Fruit fly (Drosophila melanogaster) whole organism, embryonic: ENCODE results near the gene CG6000.

Experiments used
- Atf-2 ChIP-seq: fragments of 200-800 bp; sonication (Bioruptor generic); optimal IDR thresholded peaks from 2 replicates; lab custom pipeline; 2016; ENCODE audit warnings: missing biosample characterization, missing genetic modification characterization
- Atf3 ChIP-seq: fragments of 200-800 bp; sonication (Bioruptor generic); optimal IDR thresholded peaks from 3 replicates; lab custom pipeline; 2016; ENCODE audit warnings: missing biosample characterization, missing genetic modification characterization
- B-H2 ChIP-seq: fragments of 200-800 bp; sonication (Bioruptor generic); optimal IDR thresholded peaks from 2 replicates; lab custom pipeline; 2018; ENCODE audit warnings: missing biosample characterization, mild to moderate bottlenecking, missing genetic modification characterization
- BtbVII ChIP-seq: fragments of 200-800 bp; sonication (Bioruptor generic); optimal IDR thresholded peaks from 3 replicates; lab custom pipeline; 2017; ENCODE audit warnings: missing biosample characterization, mild to moderate bottlenecking, missing genetic modification characterization
- CG10147 ChIP-seq: fragments of 200-800 bp; sonication (Bioruptor generic); optimal IDR thresholded peaks from 2 replicates; lab custom pipeline; 2019; ENCODE audit warnings: missing biosample characterization, mild to moderate bottlenecking, missing genetic modification characterization, moderate library complexity
- CG10431 ChIP-seq: fragments of 200-800 bp; sonication (Bioruptor generic); optimal IDR thresholded peaks from 3 replicates; lab custom pipeline; 2018; ENCODE audit warnings: missing biosample characterization, mild to moderate bottlenecking, missing genetic modification characterization
- CG10959 ChIP-seq: fragments of 200-800 bp; sonication (Bioruptor generic); IDR thresholded peaks from 2 replicates; pipeline ENCODE4 v1.3.6; 2022; ENCODE audit warnings: missing biosample characterization, missing genetic modification characterization
- CG12236 ChIP-seq: fragments of 200-800 bp; sonication (Bioruptor generic); optimal IDR thresholded peaks from 2 replicates; lab custom pipeline; 2016; ENCODE audit warnings: missing biosample characterization, missing genetic modification characterization
- CG12391 ChIP-seq: fragments of 200-800 bp; sonication (Bioruptor generic); optimal IDR thresholded peaks from 3 replicates; lab custom pipeline; 2018; ENCODE audit warnings: missing biosample characterization, mild to moderate bottlenecking, missing genetic modification characterization, moderate library complexity
- CG13775 ChIP-seq: fragments of 200-800 bp; sonication (Bioruptor generic); optimal IDR thresholded peaks from 3 replicates; lab custom pipeline; 2017; ENCODE audit warnings: missing biosample characterization, mild to moderate bottlenecking, missing genetic modification characterization
- CG15696 ChIP-seq: fragments of 200-800 bp; sonication (Bioruptor generic); optimal IDR thresholded peaks from 2 replicates; lab custom pipeline; 2019; ENCODE audit warnings: missing biosample characterization, mild to moderate bottlenecking, missing genetic modification characterization, moderate library complexity
- CG16863 ChIP-seq: fragments of 200-800 bp; sonication (Bioruptor generic); optimal IDR thresholded peaks from 3 replicates; lab custom pipeline; 2016; ENCODE audit warnings: missing biosample characterization, missing genetic modification characterization
- CG17361 ChIP-seq: fragments of 200-800 bp; sonication (Bioruptor generic); IDR thresholded peaks from 3 replicates; pipeline ENCODE4 v1.3.6; 2022; ENCODE audit warnings: missing biosample characterization, missing genetic modification characterization
- CG17568 ChIP-seq: fragments of 200-800 bp; sonication (Bioruptor generic); optimal IDR thresholded peaks from 2 replicates; lab custom pipeline; 2018; ENCODE audit warnings: missing biosample characterization, mild to moderate bottlenecking, missing genetic modification characterization, moderate library complexity
- CG17802 ChIP-seq: fragments of 200-800 bp; sonication (Bioruptor generic); optimal IDR thresholded peaks from 2 replicates; lab custom pipeline; 2018; ENCODE audit warnings: missing biosample characterization, mild to moderate bottlenecking, missing genetic modification characterization, moderate library complexity
- CG1792 ChIP-seq: fragments of 200-800 bp; sonication (Bioruptor generic); optimal IDR thresholded peaks from 2 replicates; lab custom pipeline; 2016; ENCODE audit warnings: missing biosample characterization, missing genetic modification characterization
- CG18476 ChIP-seq: fragments of 200-800 bp; sonication (Bioruptor generic); optimal IDR thresholded peaks from 2 replicates; lab custom pipeline; 2016; ENCODE audit warnings: missing biosample characterization, mild to moderate bottlenecking, missing genetic modification characterization
- CG32532 ChIP-seq: fragments of 200-800 bp; sonication (Bioruptor generic); IDR thresholded peaks from 2 replicates; pipeline ENCODE4 v1.3.6; 2022; ENCODE audit warnings: missing biosample characterization, missing genetic modification characterization
- CG4707 ChIP-seq: fragments of 200-800 bp; sonication (Bioruptor generic); optimal IDR thresholded peaks from 2 replicates; lab custom pipeline; 2018; ENCODE audit warnings: missing biosample characterization, mild to moderate bottlenecking, missing genetic modification characterization, moderate library complexity
- CG5953 ChIP-seq: fragments of 200-800 bp; sonication (Bioruptor generic); IDR thresholded peaks from 2 replicates; pipeline ENCODE4 v1.3.6; 2022; ENCODE audit warnings: missing biosample characterization, missing genetic modification characterization
- CG6813 ChIP-seq: fragments of 200-800 bp; sonication (Bioruptor generic); optimal IDR thresholded peaks from 2 replicates; lab custom pipeline; 2017; ENCODE audit warnings: missing biosample characterization, missing genetic modification characterization, mild to moderate bottlenecking, moderate library complexity, missing genetic modification reagents
- CG7556 ChIP-seq: fragments of 200-800 bp; sonication (Bioruptor generic); optimal IDR thresholded peaks from 2 replicates; lab custom pipeline; 2017; ENCODE audit warnings: missing biosample characterization, mild to moderate bottlenecking, missing genetic modification characterization
- CG7928 ChIP-seq: fragments of 200-800 bp; sonication (Bioruptor generic); optimal IDR thresholded peaks from 2 replicates; lab custom pipeline; 2017; ENCODE audit warnings: missing biosample characterization, mild to moderate bottlenecking, missing genetic modification characterization
- Camta ChIP-seq: fragments of 200-800 bp; sonication (Bioruptor generic); optimal IDR thresholded peaks from 2 replicates; lab custom pipeline; 2016; ENCODE audit warnings: missing biosample characterization, missing genetic modification characterization
- Dek ChIP-seq: fragments of 200-800 bp; sonication (Bioruptor generic); optimal IDR thresholded peaks from 3 replicates; lab custom pipeline; 2019; ENCODE audit warnings: missing biosample characterization, mild to moderate bottlenecking, missing genetic modification characterization, moderate library complexity
- Doc2 ChIP-seq: fragments of 200-800 bp; sonication (Bioruptor generic); IDR thresholded peaks from 2 replicates; pipeline ENCODE4 v1.3.6; 2022; ENCODE audit warnings: missing biosample characterization, missing genetic modification characterization
- E2f2 ChIP-seq: fragments of 200-800 bp; sonication (Bioruptor generic); IDR thresholded peaks from 2 replicates; pipeline ENCODE4 v1.3.6; 2022; ENCODE audit warnings: missing biosample characterization, missing genetic modification characterization
- ERR ChIP-seq: fragments of 200-800 bp; sonication (Bioruptor generic); optimal IDR thresholded peaks from 2 replicates; lab custom pipeline; 2016; ENCODE audit warnings: missing biosample characterization, missing genetic modification characterization
- Fer1 ChIP-seq: fragments of 200-800 bp; sonication (Bioruptor generic); optimal IDR thresholded peaks from 2 replicates; lab custom pipeline; 2017; ENCODE audit warnings: missing biosample characterization, mild to moderate bottlenecking, missing genetic modification characterization
- Hmr ChIP-seq: fragments of 200-800 bp; sonication (Bioruptor generic); optimal IDR thresholded peaks from 3 replicates; lab custom pipeline; 2017; ENCODE audit warnings: mild to moderate bottlenecking, missing biosample characterization, missing genetic modification reagents, missing genetic modification characterization
- Neu2 ChIP-seq: fragments of 200-800 bp; sonication (Bioruptor generic); optimal IDR thresholded peaks from 3 replicates; lab custom pipeline; 2016; ENCODE audit warnings: missing biosample characterization, missing genetic modification characterization, borderline replicate concordance
- Stat92E ChIP-seq, 3 experiments: fragments of >200 bp in 2 of 3; fragments of 200-800 bp in 1 of 3; sonication (Bioruptor generic) in 1 of 3; optimal IDR thresholded peaks; 2 replicates each; lab custom pipeline; 2017 to 2019; ENCODE audit warnings: missing biosample characterization in 3 of 3, missing genetic modification characterization in 3 of 3, mild to moderate bottlenecking in 1 of 3, moderate library complexity in 1 of 3
- Xrp1 ChIP-seq: fragments of 200-800 bp; sonication (Bioruptor generic); IDR thresholded peaks from 2 replicates; pipeline ENCODE4 v1.3.6; 2022; ENCODE audit warnings: missing biosample characterization, missing genetic modification characterization
- ase ChIP-seq: fragments of 200-800 bp; sonication (Bioruptor generic); IDR thresholded peaks from 3 replicates; pipeline ENCODE4 v1.3.6; 2022; ENCODE audit warnings: missing biosample characterization, missing genetic modification characterization
- ash1 ChIP-seq: fragments of 200-800 bp; sonication (Bioruptor generic); optimal IDR thresholded peaks from 2 replicates; lab custom pipeline; 2018; ENCODE audit warnings: missing biosample characterization, mild to moderate bottlenecking, missing genetic modification characterization
- corto ChIP-seq: fragments of 200-800 bp; sonication (Bioruptor generic); optimal IDR thresholded peaks from 2 replicates; lab custom pipeline; 2016; ENCODE audit warnings: missing biosample characterization, mild to moderate bottlenecking, missing genetic modification characterization, moderate library complexity
- cwo ChIP-seq: fragments of 200-800 bp; sonication (Bioruptor generic); optimal IDR thresholded peaks from 3 replicates; lab custom pipeline; 2017; ENCODE audit warnings: missing biosample characterization, missing genetic modification characterization, mild to moderate bottlenecking, moderate library complexity, missing genetic modification reagents
- da ChIP-seq: fragments of 200-800 bp; sonication (Bioruptor generic); optimal IDR thresholded peaks from 2 replicates; lab custom pipeline; 2016; ENCODE audit warnings: missing biosample characterization, missing genetic modification characterization
- dati ChIP-seq: fragments of 200-800 bp; sonication (Bioruptor generic); IDR thresholded peaks from 2 replicates; pipeline ENCODE4 v1.3.6; 2022; ENCODE audit warnings: missing biosample characterization, missing genetic modification characterization
- ems ChIP-seq: fragments of 200-800 bp; sonication (Bioruptor generic); optimal IDR thresholded peaks from 3 replicates; lab custom pipeline; 2016; ENCODE audit warnings: missing biosample characterization, missing genetic modification characterization
- fd102C ChIP-seq: fragments of 200-800 bp; sonication (Bioruptor generic); optimal IDR thresholded peaks from 2 replicates; lab custom pipeline; 2018; ENCODE audit warnings: missing biosample characterization, mild to moderate bottlenecking, missing genetic modification characterization, moderate library complexity
- grn ChIP-seq: fragments of 200-800 bp; sonication (Bioruptor generic); optimal IDR thresholded peaks from 3 replicates; lab custom pipeline; 2017; ENCODE audit warnings: missing biosample characterization, missing genetic modification characterization
- gsb-n ChIP-seq: fragments of 200-800 bp; sonication (Bioruptor generic); optimal IDR thresholded peaks from 3 replicates; lab custom pipeline; 2018; ENCODE audit warnings: missing biosample characterization, mild to moderate bottlenecking, missing genetic modification characterization
- nom ChIP-seq: fragments of 200-800 bp; sonication (Bioruptor generic); optimal IDR thresholded peaks from 2 replicates; lab custom pipeline; 2017; ENCODE audit warnings: missing biosample characterization, missing genetic modification characterization, mild to moderate bottlenecking, moderate library complexity, missing genetic modification reagents
- sim ChIP-seq: fragments of 200-800 bp; sonication (Bioruptor generic); IDR thresholded peaks from 2 replicates; pipeline ENCODE4 v1.3.6; 2022; ENCODE audit warnings: missing biosample characterization, missing genetic modification characterization
- slp2 ChIP-seq: fragments of 200-800 bp; sonication (Bioruptor generic); optimal IDR thresholded peaks from 2 replicates; lab custom pipeline; 2016; ENCODE audit warnings: missing biosample characterization, missing genetic modification characterization
- sob ChIP-seq: fragments of 200-800 bp; sonication (Bioruptor generic); IDR thresholded peaks from 2 replicates; pipeline ENCODE4 v1.3.6; 2022; ENCODE audit warnings: missing biosample characterization, missing genetic modification characterization
- tin ChIP-seq: fragments of 200-800 bp; sonication (Bioruptor generic); optimal IDR thresholded peaks from 3 replicates; lab custom pipeline; 2016; ENCODE audit warnings: missing biosample characterization, missing genetic modification characterization
- zfh1 ChIP-seq: fragments of 200-800 bp; sonication (Bioruptor generic); IDR thresholded peaks from 3 replicates; pipeline ENCODE4 v1.3.6; 2022; ENCODE audit warnings: missing biosample characterization, missing genetic modification characterization

The CG6000 gene

dm6 chr3R:24037538-24038265 is 16.5 kb upstream of the CG6000 start, which contains the start of gene spas (continued):
- TF ChIP-seq Dek (tag; lab: Kevin White, UChicago) (peak; percentile 40), E2f2 (GFP tag; lab: Robert Waterston, UW) (peak; percentile 61), ERR (GFP tag; lab: Kevin White, UChicago) (peak; percentile 13), ems (GFP tag; lab: Kevin White, UChicago) (peak; percentile 57), slp2 (GFP tag; lab: Kevin White, UChicago) (peak; percentile 80), CG5953 (GFP tag; lab: Robert Waterston, UW) (peak; percentile 45; the same call in 1 of the 2 replicates), CG10147 (GFP tag; lab: Kevin White, UChicago) (no peak), CG12236 (GFP tag; lab: Kevin White, UChicago) (no peak), gsb-n (tag; lab: Kevin White, UChicago) (no peak), corto (no peak), CG4707 (GFP tag; lab: Kevin White, UChicago) (no peak), CG12391 (tag; lab: Kevin White, UChicago) (peak; percentile 81), CG1792 (peak; percentile 22), Hmr (GFP tag; lab: Kevin White, UChicago) (peak; percentile 71), CG10959 (GFP tag; lab: Robert Waterston, UW) (peak; percentile 61), BtbVII (no peak), CG15696 (tag; lab: Kevin White, UChicago) (peak; percentile 67), grn (GFP tag; lab: Kevin White, UChicago) (no peak), B-H2 (GFP tag; lab: Kevin White, UChicago) (peak; percentile 29), Stat92E (GFP tag; optimal IDR thresholded peaks at IDR 0.05; lab: Kevin White, UChicago) (no peak), CG7928 (GFP tag; lab: Kevin White, UChicago) (peak; percentile 90), Atf-2 (GFP tag; lab: Kevin White, UChicago) (peak; percentile 59), CG16863 (peak; percentile 77), CG13775 (peak; percentile 87), Xrp1 (GFP tag; lab: Robert Waterston, UW) (peak; percentile 79), Doc2 (GFP tag; lab: Robert Waterston, UW) (no peak), CG7556 (GFP tag; lab: Kevin White, UChicago) (peak; percentile 49), nom (GFP tag; lab: Kevin White, UChicago) (no peak), ash1 (GFP tag; lab: Kevin White, UChicago) (no peak), Camta (GFP tag; lab: Kevin White, UChicago) (peak; percentile 16), dati (GFP tag; lab: Robert Waterston, UW) (peak; percentile 23; the same call in 1 of the 2 replicates), cwo (no peak), da (GFP tag; lab: Kevin White, UChicago) (peak; percentile 65), tin (GFP tag; lab: Kevin White, UChicago) (peak; percentile 72), CG17802 (tag; lab: Kevin White, UChicago) (peak; percentile 29), CG17568 (GFP tag; lab: Kevin White, UChicago) (no peak), CG10431 (no peak), Fer1 (GFP tag; lab: Kevin White, UChicago) (no peak), CG32532 (GFP tag; lab: Robert Waterston, UW) (peak; percentile 76), fd102C (GFP tag; lab: Kevin White, UChicago) (peak; percentile 31), CG18476 (GFP tag; lab: Kevin White, UChicago) (peak; percentile 43), sim (GFP tag; lab: Robert Waterston, UW) (peak; percentile 66), CG17361 (GFP tag; lab: Robert Waterston, UW) (peak; percentile 86), CG6813 (GFP tag; lab: Kevin White, UChicago) (no peak), sob (GFP tag; lab: Robert Waterston, UW) (peak; percentile 80), Neu2 (GFP tag; lab: Kevin White, UChicago) (peak; percentile 47), zfh1 (GFP tag; lab: Robert Waterston, UW) (peak; percentile 87), Atf3 (GFP tag; lab: Kevin White, UChicago) (peak; percentile 77), ase (GFP tag; lab: Robert Waterston, UW) (peak; percentile 53; the same call in 1 of the 3 replicates)
